Worm (Caenorhabditis elegans): ENCODE results near the gene K09H11.11.

DNA sequence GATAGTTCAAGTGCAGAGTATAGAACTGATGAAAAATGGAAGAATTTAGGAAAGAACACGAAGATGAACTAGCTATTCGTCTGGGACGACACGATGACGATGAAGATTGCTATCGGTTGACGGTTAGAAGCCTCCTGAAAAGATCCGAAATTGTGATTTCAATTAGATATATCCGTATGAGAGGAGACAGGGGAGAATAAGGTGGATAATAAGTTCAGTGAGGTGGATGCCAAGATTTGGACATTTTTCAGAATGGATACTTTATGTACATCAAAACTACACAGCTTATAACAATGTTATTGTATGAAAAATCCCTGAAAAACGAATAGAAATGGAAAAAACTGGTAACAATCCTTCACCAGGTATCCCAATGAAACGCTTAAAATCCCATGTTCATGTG is 43.1 kb upstream of the K09H11.11 start, which contains the start of gene nstp-3:
- no peak for TF ChIP-seq hnd-1 (tag; optimal IDR thresholded peaks at IDR 0.05)
- no peak for TF ChIP-seq tbx-37 (GFP tag; conservative IDR thresholded peaks at IDR 0.05)
- no peak for TF ChIP-seq flt-1 (GFP tag; IDR thresholded peaks at IDR 0.05)
- TF ChIP-seq ama-1 (optimal IDR thresholded peaks at IDR 0.05): no peak
- no peak for TF ChIP-seq ceh-36 (tag; optimal IDR thresholded peaks at IDR 0.05)
- no peak for TF ChIP-seq F13C5.2 (tag; optimal IDR thresholded peaks at IDR 0.05)
- TF ChIP-seq B0310.2 (tag; optimal IDR thresholded peaks at IDR 0.05): no peak
- TF ChIP-seq ets-7 (tag; optimal IDR thresholded peaks at IDR 0.05): no peak
- no peak for TF ChIP-seq hmbx-1 (tag; optimal IDR thresholded peaks at IDR 0.05)
